Worm (Caenorhabditis elegans) whole organism, young adult: ENCODE measurements around the gene cutl-26.

ENCODE experiments used
- B0035.1 ChIP-seq: sonication (generic microtip); optimal IDR thresholded peaks from 2 replicates; lab custom pipeline; 2016; ENCODE audit warnings: missing genetic modification characterization, mild to moderate bottlenecking, missing compliant biosample characterization, missing genotype, missing genetic modification reagents
- B0261.1 ChIP-seq: sonication (generic microtip); optimal IDR thresholded peaks from 2 replicates; lab custom pipeline; 2016; ENCODE audit warnings: mild to moderate bottlenecking, missing genetic modification characterization, moderate library complexity, missing compliant biosample characterization
- F10E7.11 ChIP-seq: sonication (generic microtip); optimal IDR thresholded peaks from 2 replicates; lab custom pipeline; 2017; ENCODE audit warnings: mild to moderate bottlenecking, missing genetic modification characterization, moderate library complexity, missing compliant biosample characterization
- F22D6.2 ChIP-seq: sonication (generic microtip); optimal IDR thresholded peaks from 2 replicates; lab custom pipeline; 2016; ENCODE audit warnings: mild to moderate bottlenecking, missing genetic modification characterization, missing compliant biosample characterization
- F37B4.10 ChIP-seq: fragments of 200-800 bp; sonication (Bioruptor generic); IDR thresholded peaks from 2 replicates; pipeline ENCODE4 v1.3.6; 2022; ENCODE audit warnings: missing genetic modification characterization, missing compliant biosample characterization
- F39B2.1 ChIP-seq: fragments of 200-800 bp; sonication (Bioruptor generic); IDR thresholded peaks from 2 replicates; pipeline ENCODE4 v1.3.6; 2022; ENCODE audit warnings: missing genetic modification reagents, missing genetic modification characterization, missing compliant biosample characterization
- F49E8.2 ChIP-seq: sonication (generic microtip); optimal IDR thresholded peaks from 3 replicates; lab custom pipeline; 2017; ENCODE audit warnings: missing genetic modification characterization, mild to moderate bottlenecking, missing compliant biosample characterization, antibody characterized with exemption, moderate library complexity; ENCODE audit not compliant: insufficient read depth
- F52B5.7 ChIP-seq: sonication (generic microtip); optimal IDR thresholded peaks from 2 replicates; lab custom pipeline; 2016; ENCODE audit warnings: mild to moderate bottlenecking, missing genetic modification characterization, missing compliant biosample characterization
- F55B11.4 ChIP-seq: sonication (generic microtip); optimal IDR thresholded peaks from 2 replicates; lab custom pipeline; 2016; ENCODE audit warnings: missing compliant biosample characterization, missing genetic modification characterization, borderline replicate concordance; ENCODE audit not compliant: insufficient read depth
- T07F8.4 ChIP-seq: sonication (generic microtip); optimal IDR thresholded peaks from 2 replicates; lab custom pipeline; 2016; ENCODE audit warnings: mild to moderate bottlenecking, missing genetic modification characterization, moderate library complexity, missing compliant biosample characterization
- T26A5.8 ChIP-seq: sonication (generic microtip); optimal IDR thresholded peaks from 2 replicates; lab custom pipeline; 2016; ENCODE audit warnings: missing genetic modification characterization, missing compliant biosample characterization
- Y53G8AR.9 ChIP-seq: fragments of 200-800 bp; sonication (Bioruptor generic); conservative IDR thresholded peaks from 2 replicates; pipeline ENCODE4 v1.3.6; 2022; ENCODE audit warnings: missing genetic modification reagents, missing genetic modification characterization, missing compliant biosample characterization
- Y95B8A.8 ChIP-seq: fragments of 200-800 bp; sonication (Bioruptor generic); IDR thresholded peaks from 2 replicates; pipeline ENCODE4 v1.3.6; 2022; ENCODE audit warnings: missing genetic modification reagents, missing genetic modification characterization, missing compliant biosample characterization
- akir-1 ChIP-seq: fragments of 200-800 bp; sonication (Bioruptor generic); optimal IDR thresholded peaks from 2 replicates; lab custom pipeline; 2018; ENCODE audit warnings: mild to moderate bottlenecking, missing genetic modification characterization, moderate library complexity, missing compliant biosample characterization
- aptf-2 ChIP-seq: fragments of 200-800 bp; sonication (Bioruptor generic); conservative IDR thresholded peaks from 2 replicates; pipeline ENCODE4 v1.3.6; 2022; ENCODE audit warnings: missing genetic modification reagents, missing genetic modification characterization, missing compliant biosample characterization
- atf-7 ChIP-seq: sonication (generic microtip); optimal IDR thresholded peaks from 2 replicates; lab custom pipeline; 2017; ENCODE audit warnings: mild to moderate bottlenecking, missing genetic modification characterization, missing compliant biosample characterization
- attf-3 ChIP-seq: fragments of 200-800 bp; sonication (Bioruptor generic); conservative IDR thresholded peaks from 2 replicates; pipeline ENCODE4 v1.3.6; 2022; ENCODE audit warnings: missing genetic modification reagents, missing genetic modification characterization, missing compliant biosample characterization
- bed-2 ChIP-seq: fragments of 200-800 bp; sonication (Bioruptor generic); IDR thresholded peaks from 2 replicates; pipeline ENCODE4 v1.3.6; 2022; ENCODE audit warnings: missing genetic modification reagents, missing genetic modification characterization, missing compliant biosample characterization
- cebp-2 ChIP-seq: fragments of 200-800 bp; sonication (Bioruptor generic); IDR thresholded peaks from 2 replicates; pipeline ENCODE4 v1.3.6; 2022; ENCODE audit warnings: missing genetic modification characterization, missing compliant biosample characterization
- ceh-58 ChIP-seq: fragments of 200-800 bp; sonication (Bioruptor generic); IDR thresholded peaks from 2 replicates; pipeline ENCODE4 v1.3.6; 2022; ENCODE audit warnings: missing genetic modification characterization, missing compliant biosample characterization
- ceh-79 ChIP-seq: sonication (generic microtip); optimal IDR thresholded peaks from 2 replicates; lab custom pipeline; 2017; ENCODE audit warnings: mild to moderate bottlenecking, missing genetic modification characterization, missing compliant biosample characterization
- die-1 ChIP-seq: sonication (generic microtip); optimal IDR thresholded peaks from 2 replicates; lab custom pipeline; 2016; ENCODE audit warnings: missing genotype, mild to moderate bottlenecking, missing genetic modification characterization, missing compliant biosample characterization
- egrh-3 ChIP-seq: fragments of 200-800 bp; sonication (Bioruptor generic); IDR thresholded peaks from 2 replicates; pipeline ENCODE4 v1.3.6; 2022; ENCODE audit warnings: missing genetic modification reagents, missing genetic modification characterization, missing compliant biosample characterization
- hlh-12 ChIP-seq: sonication (generic microtip); optimal IDR thresholded peaks from 2 replicates; lab custom pipeline; 2016; ENCODE audit warnings: missing genetic modification characterization, missing compliant biosample characterization
- lin-35 ChIP-seq, 3 experiments: fragments of 150-350 bp in 2 of 3; sonication (generic microtip) in 1 of 3; optimal IDR thresholded peaks; 2 replicates each; lab custom pipeline; 2014 to 2018; ENCODE audit warnings: missing biosample characterization in 3 of 3, missing genetic modification characterization in 3 of 3, missing genetic modification reagents in 3 of 3
- lin-40 ChIP-seq: sonication (generic microtip); optimal IDR thresholded peaks from 2 replicates; lab custom pipeline; 2016; ENCODE audit warnings: missing genetic modification characterization, mild to moderate bottlenecking, missing compliant biosample characterization, missing genotype, missing genetic modification reagents
- lir-1 ChIP-seq: fragments of 200-800 bp; sonication (Bioruptor generic); conservative IDR thresholded peaks from 2 replicates; pipeline ENCODE4 v1.3.6; 2022; ENCODE audit warnings: missing genetic modification reagents, missing genetic modification characterization, missing compliant biosample characterization
- madf-6 ChIP-seq: fragments of 200-800 bp; sonication (Bioruptor generic); IDR thresholded peaks from 2 replicates; pipeline ENCODE4 v1.3.6; 2022; ENCODE audit warnings: missing genetic modification reagents, missing genetic modification characterization, missing compliant biosample characterization
- madf-8 ChIP-seq: fragments of 200-800 bp; sonication (Bioruptor generic); conservative IDR thresholded peaks from 2 replicates; pipeline ENCODE4 v1.3.6; 2022; ENCODE audit warnings: missing genetic modification reagents, missing genetic modification characterization, missing compliant biosample characterization
- mes-4 ChIP-seq: sonication (generic microtip); optimal IDR thresholded peaks from 2 replicates; lab custom pipeline; 2016; ENCODE audit warnings: missing genotype, missing genetic modification characterization, missing compliant biosample characterization
- nfya-2 ChIP-seq: fragments of 200-800 bp; sonication (Bioruptor generic); IDR thresholded peaks from 2 replicates; pipeline ENCODE4 v1.3.6; 2022; ENCODE audit warnings: missing genetic modification reagents, missing genetic modification characterization, missing compliant biosample characterization
- nfyb-1 ChIP-seq: fragments of 200-800 bp; sonication (Bioruptor generic); IDR thresholded peaks from 2 replicates; pipeline ENCODE4 v1.3.6; 2022; ENCODE audit warnings: missing genetic modification reagents, missing genetic modification characterization, missing compliant biosample characterization
- nhr-120 ChIP-seq: fragments of 200-800 bp; sonication (Bioruptor generic); IDR thresholded peaks from 2 replicates; pipeline ENCODE4 v1.3.6; 2022; ENCODE audit warnings: missing genetic modification characterization, missing compliant biosample characterization
- nhr-90 ChIP-seq: sonication (generic microtip); optimal IDR thresholded peaks from 2 replicates; lab custom pipeline; 2016; ENCODE audit warnings: missing genotype, mild to moderate bottlenecking, missing genetic modification characterization, missing compliant biosample characterization
- pha-4 ChIP-seq: fragments of 150-350 bp; sonication (generic microtip); optimal IDR thresholded peaks from 2 replicates; lab custom pipeline; 2014; ENCODE audit warnings: missing biosample characterization, missing genetic modification reagents, missing genetic modification characterization
- rcor-1 ChIP-seq: fragments of 200-800 bp; sonication (Bioruptor generic); IDR thresholded peaks from 2 replicates; pipeline ENCODE4 v1.3.6; 2022; ENCODE audit warnings: missing genetic modification reagents, missing genetic modification characterization, missing compliant biosample characterization
- sea-2 ChIP-seq: fragments of 200-800 bp; sonication (Bioruptor generic); IDR thresholded peaks from 2 replicates; pipeline ENCODE4 v1.3.6; 2022; ENCODE audit warnings: missing genetic modification characterization, missing compliant biosample characterization
- snpc-1.1 ChIP-seq: sonication (generic microtip); optimal IDR thresholded peaks from 2 replicates; lab custom pipeline; 2017; ENCODE audit warnings: missing genetic modification characterization, mild to moderate bottlenecking, missing compliant biosample characterization, antibody characterized with exemption, moderate library complexity, missing genotype, missing genetic modification reagents; ENCODE audit not compliant: insufficient read depth
- snpc-1.3 ChIP-seq: sonication (generic microtip); optimal IDR thresholded peaks from 2 replicates; lab custom pipeline; 2017; ENCODE audit warnings: missing genetic modification characterization, mild to moderate bottlenecking, missing compliant biosample characterization, antibody characterized with exemption, moderate library complexity, missing genotype, missing genetic modification reagents; ENCODE audit not compliant: insufficient read depth
- snpc-3.4 ChIP-seq: sonication (generic microtip); optimal IDR thresholded peaks from 2 replicates; lab custom pipeline; 2017; ENCODE audit warnings: missing genetic modification characterization, mild to moderate bottlenecking, missing compliant biosample characterization, antibody characterized with exemption, moderate library complexity, missing genotype, missing genetic modification reagents
- sptf-2 ChIP-seq: fragments of 200-800 bp; sonication (Bioruptor generic); optimal IDR thresholded peaks from 2 replicates; lab custom pipeline; 2018; ENCODE audit warnings: mild to moderate bottlenecking, missing genetic modification characterization, missing compliant biosample characterization
- tbx-9 ChIP-seq: sonication (generic microtip); optimal IDR thresholded peaks from 2 replicates; lab custom pipeline; 2016; ENCODE audit warnings: borderline replicate concordance, missing genetic modification characterization, inconsistent platforms, missing compliant biosample characterization
- unc-130 ChIP-seq: sonication (generic microtip); optimal IDR thresholded peaks from 2 replicates; lab custom pipeline; 2016; ENCODE audit warnings: missing genetic modification reagents, missing genetic modification characterization, missing compliant biosample characterization
- xnd-1 ChIP-seq: sonication (generic microtip); optimal IDR thresholded peaks from 2 replicates; lab custom pipeline; 2016; ENCODE audit warnings: missing genotype, missing genetic modification reagents, missing genetic modification characterization, missing compliant biosample characterization
- ztf-22 ChIP-seq: fragments of 200-800 bp; sonication (Bioruptor generic); optimal IDR thresholded peaks from 2 replicates; lab custom pipeline; 2018; ENCODE audit warnings: mild to moderate bottlenecking, missing genetic modification characterization, moderate library complexity, missing compliant biosample characterization
- ztf-26 ChIP-seq: sonication (generic microtip); optimal IDR thresholded peaks from 2 replicates; lab custom pipeline; 2017; ENCODE audit warnings: missing genetic modification characterization, missing compliant biosample characterization

The cutl-26 gene

DNA sequence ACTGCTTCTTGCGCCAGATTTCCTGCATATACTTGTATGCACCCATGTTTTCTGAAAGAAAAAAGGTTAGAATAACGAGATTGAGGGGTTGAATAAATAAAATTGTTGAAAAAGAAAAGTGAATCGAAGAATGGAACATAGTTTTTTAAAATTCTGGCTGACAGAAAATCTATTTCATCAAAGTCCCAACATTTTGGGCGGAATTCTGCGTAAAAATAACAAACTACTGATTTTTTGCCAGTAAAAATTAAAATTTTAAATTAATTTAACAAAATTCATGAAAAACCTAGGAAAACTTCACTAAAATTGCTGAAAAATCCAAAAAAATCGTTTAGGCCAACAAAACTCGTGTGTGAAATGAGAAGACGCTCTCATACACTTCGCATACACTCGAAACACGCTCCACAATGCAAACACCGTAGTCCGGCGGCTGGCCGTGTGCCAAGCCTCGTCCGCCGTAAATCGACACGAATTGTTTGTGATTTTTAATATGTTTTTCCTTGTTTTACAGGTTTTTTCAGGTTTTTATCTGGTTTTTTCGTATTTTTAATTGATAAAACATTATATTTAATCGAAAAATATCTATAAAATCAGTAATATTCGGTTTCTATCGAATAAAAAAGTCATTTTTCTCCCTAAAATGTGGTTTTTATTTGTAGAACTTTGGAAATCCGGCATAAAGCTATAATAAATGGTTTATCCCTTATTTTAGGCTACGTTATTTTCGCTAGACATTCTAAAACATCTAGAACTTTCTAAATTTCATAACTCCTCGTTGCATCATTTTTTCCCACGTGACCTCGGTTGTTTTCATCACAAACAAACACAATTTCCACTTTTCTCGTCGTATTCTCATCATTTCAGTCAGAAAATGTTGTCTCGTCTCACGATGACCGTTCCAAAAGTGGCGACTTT, 52.8 kb downstream of the cutl-26 start, which contains the start of the genes rpl-15 and K11H12.8 (continued):
- peak; percentile 1 to 99 (median 93) for TF ChIP-seq lin-35 (GFP tag; optimal IDR thresholded peaks at IDR 0.05; lab: Kevin White, UChicago)
- peak; percentile 67 for TF ChIP-seq T26A5.8 (tag; lab: Kevin White, UChicago)
- peak; percentile 97 for TF ChIP-seq cebp-2 (GFP tag; lab: Robert Waterston, UW)
- peak; percentile 96 for TF ChIP-seq sptf-2 (GFP tag; lab: Kevin White, UChicago)
- TF ChIP-seq sea-2 = peak; percentile 97
- peak; percentile 92 for TF ChIP-seq egrh-3 (GFP tag; lab: Robert Waterston, UW)
- no peak for TF ChIP-seq hlh-12
- TF ChIP-seq aptf-2 (GFP tag; lab: Robert Waterston, UW) = peak; percentile 96
- TF ChIP-seq ztf-26 = peak; percentile 99
- peak; percentile 100 for TF ChIP-seq pha-4 (tag; lab: Kevin White, UChicago)
- peak; percentile 72 for TF ChIP-seq xnd-1 (tag; lab: Kevin White, UChicago)
- TF ChIP-seq nhr-120 (GFP tag; lab: Robert Waterston, UW) = 0 out of 2 replicates have a peak, but pooled peaks have one; percentile 88
- TF ChIP-seq Y95B8A.8 (GFP tag; lab: Robert Waterston, UW) = peak; percentile 100
- TF ChIP-seq F10E7.11 (tag; lab: Kevin White, UChicago) = peak; percentile 96
- TF ChIP-seq die-1 = peak; percentile 95
- TF ChIP-seq mes-4 = peak; percentile 73
- TF ChIP-seq lin-40 (tag; lab: Kevin White, UChicago) = peak; percentile 99
- peak; percentile 91 for TF ChIP-seq madf-8 (GFP tag; lab: Robert Waterston, UW)
- TF ChIP-seq F52B5.7 (tag; lab: Kevin White, UChicago) = peak; percentile 99
- TF ChIP-seq B0035.1 (tag; lab: Kevin White, UChicago) = peak; percentile 93
- TF ChIP-seq snpc-3.4 = peak; percentile 99
- TF ChIP-seq F22D6.2 = no peak
- TF ChIP-seq unc-130 (GFP tag; lab: Kevin White, UChicago) = peak; percentile 98
- TF ChIP-seq snpc-1.3 (tag; lab: Kevin White, UChicago) = peak; percentile 99
- peak; percentile 100 for TF ChIP-seq ztf-22
- TF ChIP-seq attf-3 (GFP tag; lab: Robert Waterston, UW) = peak; percentile 91
- peak; percentile 99 for TF ChIP-seq lir-1 (GFP tag; lab: Robert Waterston, UW)
- peak; percentile 94 for TF ChIP-seq snpc-1.1 (tag; lab: Kevin White, UChicago)
- TF ChIP-seq nfya-2 (GFP tag; lab: Robert Waterston, UW) = peak; percentile 89
- TF ChIP-seq nfyb-1 (GFP tag; lab: Robert Waterston, UW) = peak; percentile 99
- TF ChIP-seq ceh-58 = 0 out of 2 replicates have a peak, but pooled peaks have one; percentile 90
- peak; percentile 98 for TF ChIP-seq bed-2 (GFP tag; lab: Robert Waterston, UW)
- no peak for TF ChIP-seq F55B11.4 (tag; lab: Kevin White, UChicago)
- TF ChIP-seq akir-1 (GFP tag; lab: Kevin White, UChicago) = peak; percentile 91
- TF ChIP-seq rcor-1 (GFP tag; lab: Robert Waterston, UW) = peak; percentile 99
- peak; percentile 99 for TF ChIP-seq F37B4.10 (GFP tag; lab: Robert Waterston, UW)
- peak; percentile 98 for TF ChIP-seq nhr-90 (tag; lab: Kevin White, UChicago)
- peak; percentile 98 for TF ChIP-seq F49E8.2 (tag; lab: Kevin White, UChicago)
- TF ChIP-seq ceh-79 (tag; lab: Kevin White, UChicago) = peak; percentile 95
- TF ChIP-seq T07F8.4 (tag; lab: Kevin White, UChicago) = peak; percentile 92
- peak; percentile 58 for TF ChIP-seq B0261.1 (tag; lab: Kevin White, UChicago)
- peak; percentile 98 for TF ChIP-seq madf-6 (GFP tag; lab: Robert Waterston, UW)
- peak; percentile 99 for TF ChIP-seq atf-7 (tag; lab: Kevin White, UChicago)
- TF ChIP-seq tbx-9 (tag; lab: Kevin White, UChicago) = no peak
- peak; percentile 100 for TF ChIP-seq Y53G8AR.9
- peak; percentile 93 for TF ChIP-seq F39B2.1 (GFP tag; lab: Robert Waterston, UW)
